Fruit fly (Drosophila melanogaster) whole organism, wandering third instar larva: Measurements from ENCODE around the gene Srp19.

Source experiments
- Abd-B ChIP-seq: fragments of >200 bp; optimal IDR thresholded peaks from 2 replicates; lab custom pipeline; 2017; ENCODE audit warnings: missing biosample characterization, missing genetic modification characterization
- CG32264 ChIP-seq: fragments of 200-800 bp; sonication (Bioruptor generic); optimal IDR thresholded peaks from 2 replicates; lab custom pipeline; 2016; ENCODE audit warnings: missing biosample characterization, missing genetic modification characterization
- CG9705 ChIP-seq: fragments of 200-800 bp; sonication (Bioruptor generic); optimal IDR thresholded peaks from 2 replicates; lab custom pipeline; 2018; ENCODE audit warnings: missing biosample characterization, mild to moderate bottlenecking, missing genetic modification characterization
- CrebA ChIP-seq: fragments of 200-800 bp; sonication (Bioruptor generic); optimal IDR thresholded peaks from 2 replicates; lab custom pipeline; 2016; ENCODE audit warnings: missing biosample characterization, mild to moderate bottlenecking, missing genetic modification characterization, borderline replicate concordance
- Dif ChIP-seq: fragments of 200-275, 200-300 bp; sonication (Bioruptor generic); optimal IDR thresholded peaks from 2 replicates; lab custom pipeline; 2018; ENCODE audit warnings: missing biosample characterization, missing genetic modification characterization; ENCODE audit not compliant: partially characterized antibody
- GATAd ChIP-seq: sonication (Bioruptor generic); optimal IDR thresholded peaks from 2 replicates; lab custom pipeline; 2016; ENCODE audit warnings: missing biosample characterization, missing genetic modification characterization
- HLH106 ChIP-seq: fragments of 200-800 bp; optimal IDR thresholded peaks from 3 replicates; lab custom pipeline; 2019; ENCODE audit warnings: missing biosample characterization, mild to moderate bottlenecking, missing genetic modification characterization, moderate library complexity
- Hnf4 ChIP-seq: fragments of 200-800 bp; sonication (Bioruptor generic); optimal IDR thresholded peaks from 2 replicates; lab custom pipeline; 2016; ENCODE audit warnings: missing biosample characterization, mild to moderate bottlenecking, missing genetic modification characterization
- Hr78 ChIP-seq: fragments of >200 bp; optimal IDR thresholded peaks from 2 replicates; lab custom pipeline; 2017; ENCODE audit warnings: missing biosample characterization, missing genetic modification characterization
- Hr83 ChIP-seq: fragments of 200-300 bp; sonication (Bioruptor generic); optimal IDR thresholded peaks from 2 replicates; lab custom pipeline; 2016; ENCODE audit warnings: missing biosample characterization, mild to moderate bottlenecking, missing genetic modification characterization, moderate library complexity; ENCODE audit not compliant: poor library complexity, severe bottlenecking
- Jra ChIP-seq: sonication (Bioruptor generic); optimal IDR thresholded peaks from 2 replicates; lab custom pipeline; 2016; ENCODE audit warnings: missing biosample characterization, missing genetic modification characterization
- Mio ChIP-seq: sonication (Bioruptor generic); optimal IDR thresholded peaks from 2 replicates; lab custom pipeline; 2016; ENCODE audit warnings: missing biosample characterization, missing genetic modification characterization
- Myc ChIP-seq: fragments of >200 bp; optimal IDR thresholded peaks from 2 replicates; lab custom pipeline; 2017
- N ChIP-seq: fragments of >200 bp; optimal IDR thresholded peaks from 2 replicates; lab custom pipeline; 2018; ENCODE audit warnings: missing biosample characterization, missing external identifiers, missing genetic modification characterization
- OdsH ChIP-seq: fragments of 200-800 bp; sonication (Bioruptor generic); optimal IDR thresholded peaks from 2 replicates; lab custom pipeline; 2016; ENCODE audit warnings: missing biosample characterization, mild to moderate bottlenecking, missing genetic modification characterization
- Rel ChIP-seq, 2 experiments: fragments of 200-800 bp; sonication (Bioruptor generic) in 1 of 2; optimal IDR thresholded peaks; 2 replicates in 1 of 2; 3 replicates in 1 of 2; lab custom pipeline; 2016 to 2019; ENCODE audit warnings: mild to moderate bottlenecking in 2 of 2, missing biosample characterization in 2 of 2, missing genetic modification characterization in 2 of 2, moderate library complexity in 1 of 2
- Sp1 ChIP-seq: fragments of 200-800 bp; sonication (Bioruptor generic); optimal IDR thresholded peaks from 3 replicates; lab custom pipeline; 2019; ENCODE audit warnings: missing biosample characterization, mild to moderate bottlenecking, missing genetic modification characterization, moderate library complexity
- Vsx2 ChIP-seq: fragments of 200-300, 225-300 bp; sonication (Bioruptor generic); optimal IDR thresholded peaks from 2 replicates; lab custom pipeline; 2018; ENCODE audit warnings: missing biosample characterization, missing genetic modification characterization; ENCODE audit not compliant: partially characterized antibody
- br ChIP-seq: fragments of 200-800 bp; sonication (Bioruptor generic); optimal IDR thresholded peaks from 2 replicates; lab custom pipeline; 2016; ENCODE audit warnings: missing biosample characterization, missing genetic modification characterization
- dl ChIP-seq, 2 experiments: fragments of 175-275, 200-275 bp in 1 of 2; fragments of 200-275 bp in 1 of 2; sonication (Bioruptor generic); optimal IDR thresholded peaks; lab custom pipeline; 2018; ENCODE audit warnings: mild to moderate bottlenecking in 2 of 2, missing biosample characterization in 2 of 2, missing genetic modification characterization in 2 of 2, moderate library complexity in 2 of 2; ENCODE audit not compliant: partially characterized antibody in 2 of 2, insufficient read depth in 1 of 2
- ey ChIP-seq: fragments of 200-800 bp; sonication (Bioruptor generic); optimal IDR thresholded peaks from 2 replicates; lab custom pipeline; 2016; ENCODE audit warnings: missing biosample characterization, missing genetic modification characterization
- foxo ChIP-seq, 2 experiments: fragments of 200-800 bp; sonication (Bioruptor generic); optimal IDR thresholded peaks; 2 replicates in 1 of 2; 3 replicates in 1 of 2; lab custom pipeline; 2016 to 2017; ENCODE audit warnings: missing biosample characterization in 2 of 2, missing genetic modification characterization in 2 of 2
- fru ChIP-seq: fragments of 200-800 bp; sonication (Bioruptor generic); optimal IDR thresholded peaks from 3 replicates; lab custom pipeline; 2016; ENCODE audit warnings: missing biosample characterization, mild to moderate bottlenecking, missing genetic modification characterization
- h ChIP-seq: fragments of 200-800 bp; sonication (Bioruptor generic); optimal IDR thresholded peaks from 3 replicates; lab custom pipeline; 2016; ENCODE audit warnings: missing biosample characterization, mild to moderate bottlenecking, missing genetic modification characterization
- jim ChIP-seq: fragments of 175-275, 200-325 bp; sonication (Bioruptor generic); optimal IDR thresholded peaks from 2 replicates; lab custom pipeline; 2016; ENCODE audit warnings: missing biosample characterization, mild to moderate bottlenecking, missing genetic modification characterization
- pan ChIP-seq: fragments of >200 bp; optimal IDR thresholded peaks from 2 replicates; lab custom pipeline; 2017
- psq ChIP-seq: fragments of 200-800 bp; sonication (Bioruptor generic); optimal IDR thresholded peaks from 3 replicates; lab custom pipeline; 2017; ENCODE audit warnings: missing biosample characterization, mild to moderate bottlenecking, missing genetic modification characterization, moderate library complexity
- rgr ChIP-seq: fragments of 200-800 bp; sonication (Bioruptor generic); optimal IDR thresholded peaks from 3 replicates; lab custom pipeline; 2016; ENCODE audit warnings: missing biosample characterization, mild to moderate bottlenecking, missing genetic modification characterization
- sage ChIP-seq: fragments of 200-800 bp; sonication (Bioruptor generic); optimal IDR thresholded peaks from 2 replicates; lab custom pipeline; 2016; ENCODE audit warnings: missing biosample characterization, mild to moderate bottlenecking, missing genetic modification characterization
- tai ChIP-seq: sonication (Bioruptor generic); optimal IDR thresholded peaks from 2 replicates; lab custom pipeline; 2016; ENCODE audit warnings: missing biosample characterization, missing genetic modification characterization
- woc ChIP-seq: sonication (Bioruptor generic); optimal IDR thresholded peaks from 2 replicates; lab custom pipeline; 2016; ENCODE audit warnings: missing biosample characterization, mild to moderate bottlenecking, missing genetic modification characterization

Srp19 gene

DNA sequence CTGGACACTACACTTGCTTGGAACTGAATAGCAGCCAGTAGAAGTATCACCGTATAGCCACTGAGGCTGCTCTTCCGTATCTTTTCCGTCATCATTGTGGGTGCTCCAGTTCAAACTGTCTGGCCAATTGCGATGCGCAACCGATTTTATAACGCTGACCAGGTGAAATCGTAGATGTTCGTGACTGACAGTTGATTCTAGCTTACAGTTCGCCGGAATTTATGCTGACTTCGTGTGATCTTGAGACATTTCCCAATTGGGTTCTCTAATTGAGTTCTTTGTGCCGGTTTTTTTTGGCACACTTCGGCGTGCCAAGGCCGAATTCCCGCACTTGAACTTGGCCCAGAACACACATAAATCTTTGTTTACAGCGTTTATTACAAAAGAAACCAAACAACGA, 883 bp downstream of the Srp19 start, which contains the start of gene CG14834:
CG14834 (minus strand) TSS at position 173 of the 400 bp plus-strand sequence.
- no peak for TF ChIP-seq CG9705 (GFP tag; lab: Kevin White, UChicago)
- no peak for TF ChIP-seq Abd-B (GFP tag; lab: Kevin White, UChicago)
- no peak for TF ChIP-seq Mio (GFP tag; lab: Kevin White, UChicago)
- no peak for TF ChIP-seq Rel (GFP tag; optimal IDR thresholded peaks at IDR 0.05; lab: Kevin White, UChicago)
- TF ChIP-seq Rel (tag; optimal IDR thresholded peaks at IDR 0.05; lab: Kevin White, UChicago), result no peak
- no peak for TF ChIP-seq psq (GFP tag; lab: Kevin White, UChicago)
- TF ChIP-seq CG32264 (GFP tag; lab: Kevin White, UChicago), result no peak
- no peak for TF ChIP-seq N
- TF ChIP-seq Myc (lab: Kevin White, UChicago), result no peak
- TF ChIP-seq rgr (GFP tag; lab: Kevin White, UChicago), result no peak
- TF ChIP-seq GATAd (GFP tag; lab: Kevin White, UChicago), result no peak
- TF ChIP-seq Hr83 (GFP tag; lab: Kevin White, UChicago), result no peak
- TF ChIP-seq Vsx2, result no peak
- no peak for TF ChIP-seq Jra (GFP tag; lab: Kevin White, UChicago)
- TF ChIP-seq pan, result no peak
- no peak for TF ChIP-seq dl (GFP tag; optimal IDR thresholded peaks at IDR 0.05; lab: Kevin White, UChicago; ENCODE audit: insufficient read depth in 1 of 2, partially characterized antibody in 2 of 2)
- no peak for TF ChIP-seq sage (GFP tag; lab: Kevin White, UChicago)
- no peak for TF ChIP-seq Hr78 (GFP tag; lab: Kevin White, UChicago)
- no peak for TF ChIP-seq foxo (GFP tag; optimal IDR thresholded peaks at IDR 0.05; lab: Kevin White, UChicago)

DNA sequence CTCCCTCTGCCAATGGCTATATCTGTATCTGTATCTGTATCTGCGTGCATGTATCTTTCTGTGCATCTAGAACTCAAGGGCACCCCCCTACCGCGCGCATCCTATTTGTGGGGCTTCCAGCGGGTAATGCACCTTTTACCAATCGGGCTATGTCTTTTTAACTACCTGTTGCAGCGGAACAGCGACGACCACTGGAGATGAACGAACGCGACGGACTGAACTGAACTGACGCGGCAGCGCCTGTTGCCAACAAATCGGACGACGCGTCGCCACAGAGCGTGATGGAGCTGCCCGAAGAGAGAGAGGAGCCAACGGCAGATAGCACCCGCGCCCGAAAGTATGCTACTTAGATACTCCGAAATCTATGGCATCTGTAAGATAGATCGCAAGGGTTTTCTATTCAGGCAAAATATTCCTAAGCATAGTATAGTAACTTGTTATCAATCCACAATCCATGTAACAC, 2.8 kb downstream of the Srp19 start, which contains the start of gene Cln7:
Cln7 (minus strand) TSS at position 219 of the 463 bp plus-strand sequence.
- TF ChIP-seq Vsx2 (no peak), N (peak; percentile 45), foxo (GFP tag; optimal IDR thresholded peaks at IDR 0.05; lab: Kevin White, UChicago) (peak in 1 of 2 experiments; percentile 43), HLH106 (tag; lab: Kevin White, UChicago) (peak; percentile 48), fru (GFP tag; lab: Kevin White, UChicago) (peak; percentile 52), Myc (lab: Kevin White, UChicago) (peak; percentile 22), tai (GFP tag; lab: Kevin White, UChicago) (no peak), Rel (GFP tag; optimal IDR thresholded peaks at IDR 0.05; lab: Kevin White, UChicago) (no peak), Rel (tag; optimal IDR thresholded peaks at IDR 0.05; lab: Kevin White, UChicago) (peak; percentile 82), psq (GFP tag; lab: Kevin White, UChicago) (peak; percentile 16), Hr78 (GFP tag; lab: Kevin White, UChicago) (no peak), woc (GFP tag; lab: Kevin White, UChicago) (no peak), rgr (GFP tag; lab: Kevin White, UChicago) (peak; percentile 69), h (GFP tag; lab: Kevin White, UChicago) (peak; percentile 62), Sp1 (GFP tag; lab: Kevin White, UChicago) (peak; percentile 82), dl (GFP tag; optimal IDR thresholded peaks at IDR 0.05; lab: Kevin White, UChicago; ENCODE audit: insufficient read depth in 1 of 2, partially characterized antibody in 2 of 2) (peak in 1 of 2 experiments; percentile 56), jim (GFP tag; lab: Kevin White, UChicago) (peak; percentile 5), Mio (GFP tag; lab: Kevin White, UChicago) (no peak), Hr83 (GFP tag; lab: Kevin White, UChicago) (peak; percentile 82), Dif (GFP tag; lab: Kevin White, UChicago) (peak; percentile 91), ey (GFP tag; lab: Kevin White, UChicago) (peak; percentile 1), br (peak; percentile 81), OdsH (peak; percentile 16), Jra (GFP tag; lab: Kevin White, UChicago) (peak; percentile 14)

DNA sequence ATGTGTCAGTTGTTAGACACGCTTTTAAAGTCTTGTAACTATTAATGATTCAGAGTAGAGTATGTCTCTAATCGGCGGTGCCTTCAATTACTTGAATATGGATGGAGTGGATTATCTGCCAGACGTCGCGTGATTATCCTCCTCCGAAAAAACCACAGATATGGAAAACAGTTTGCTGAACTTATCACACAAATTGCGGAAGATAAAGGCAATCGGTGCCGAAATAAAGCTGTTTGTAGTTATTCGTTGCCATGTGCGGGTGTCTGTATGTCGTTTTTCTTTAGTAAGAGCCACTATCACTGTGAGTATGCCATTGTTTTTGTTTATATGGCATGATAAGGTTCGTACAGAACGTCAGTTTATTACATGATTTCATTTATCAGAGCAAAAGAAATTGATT, 3.8 kb downstream of the Srp19 start:
- TF ChIP-seq CrebA (GFP tag; lab: Kevin White, UChicago) (no peak), foxo (GFP tag; optimal IDR thresholded peaks at IDR 0.05; lab: Kevin White, UChicago) (no peak), pan (no peak), rgr (GFP tag; lab: Kevin White, UChicago) (no peak), Hnf4 (GFP tag; lab: Kevin White, UChicago) (no peak)
